Fruit fly (Drosophila melanogaster): ENCODE data around the gene Gnpnat.

dm6 chr3R:29704557-29704956, 33.5 kb upstream of the Gnpnat start:
- TF ChIP-seq CG4496 (GFP tag; IDR thresholded peaks at IDR 0.05) (no peak), CG9948 (tag; optimal IDR thresholded peaks at IDR 0.05) (no peak), CG15710 (tag; optimal IDR thresholded peaks at IDR 0.05) (no peak)
